Fruit fly (Drosophila melanogaster) whole organism, embryonic: Measurements from ENCODE around the gene neur.

ENCODE experiments used
- Abd-B ChIP-seq: fragments of 200-800 bp; sonication (Bioruptor generic); optimal IDR thresholded peaks from 2 replicates; lab custom pipeline; 2018; ENCODE audit warnings: missing biosample characterization, mild to moderate bottlenecking, missing genetic modification characterization, moderate library complexity
- Atf6 ChIP-seq: fragments of 200-800 bp; sonication (Bioruptor generic); IDR thresholded peaks from 2 replicates; pipeline ENCODE4 v1.3.6; 2022; ENCODE audit warnings: missing biosample characterization, missing genetic modification characterization
- B-H2 ChIP-seq: fragments of 200-800 bp; sonication (Bioruptor generic); optimal IDR thresholded peaks from 2 replicates; lab custom pipeline; 2018; ENCODE audit warnings: missing biosample characterization, mild to moderate bottlenecking, missing genetic modification characterization
- Bteb2 ChIP-seq: fragments of 200-800 bp; sonication (Bioruptor generic); optimal IDR thresholded peaks from 2 replicates; lab custom pipeline; 2016; ENCODE audit warnings: missing biosample characterization, missing genetic modification characterization
- C15 ChIP-seq: fragments of 200-800 bp; sonication (Bioruptor generic); IDR thresholded peaks from 3 replicates; pipeline ENCODE4 v1.3.6; 2022; ENCODE audit warnings: missing biosample characterization, missing genetic modification characterization
- CG11398 ChIP-seq: fragments of 200-800 bp; sonication (Bioruptor generic); optimal IDR thresholded peaks from 2 replicates; lab custom pipeline; 2016; ENCODE audit warnings: missing biosample characterization, missing genetic modification characterization
- CG12155 ChIP-seq: fragments of 200-800 bp; sonication (Bioruptor generic); optimal IDR thresholded peaks from 3 replicates; lab custom pipeline; 2016; ENCODE audit warnings: missing biosample characterization, missing genetic modification characterization
- CG12219 ChIP-seq: fragments of 200-800 bp; sonication (Bioruptor generic); optimal IDR thresholded peaks from 3 replicates; lab custom pipeline; 2018; ENCODE audit warnings: missing biosample characterization, mild to moderate bottlenecking, missing genetic modification characterization
- CG15601 ChIP-seq: fragments of 200-800 bp; sonication (Bioruptor generic); optimal IDR thresholded peaks from 3 replicates; lab custom pipeline; 2019; ENCODE audit warnings: missing biosample characterization, mild to moderate bottlenecking, missing genetic modification characterization, moderate library complexity
- CG1603 ChIP-seq: fragments of 200-800 bp; sonication (Bioruptor generic); optimal IDR thresholded peaks from 2 replicates; lab custom pipeline; 2019; ENCODE audit warnings: missing biosample characterization, mild to moderate bottlenecking, missing genetic modification characterization, moderate library complexity
- CG16779 ChIP-seq: fragments of 200-800 bp; sonication (Bioruptor generic); IDR thresholded peaks from 2 replicates; pipeline ENCODE4 v1.3.6; 2022; ENCODE audit warnings: missing biosample characterization, missing genetic modification characterization
- CG18011 ChIP-seq: fragments of 200-800 bp; sonication (Bioruptor generic); optimal IDR thresholded peaks from 2 replicates; lab custom pipeline; 2017; ENCODE audit warnings: missing biosample characterization, missing genetic modification characterization, mild to moderate bottlenecking, moderate library complexity, missing genotype
- CG18619 ChIP-seq: fragments of 200-800 bp; sonication (Bioruptor generic); optimal IDR thresholded peaks from 3 replicates; lab custom pipeline; 2017; ENCODE audit warnings: missing biosample characterization, mild to moderate bottlenecking, missing genetic modification characterization
- CG2129 ChIP-seq: fragments of 200-800 bp; sonication (Bioruptor generic); IDR thresholded peaks from 2 replicates; pipeline ENCODE4 v1.3.6; 2022; ENCODE audit warnings: missing biosample characterization, missing genetic modification characterization; ENCODE audit not compliant: partially characterized antibody
- CG3163 ChIP-seq: fragments of 200-800 bp; sonication (Bioruptor generic); optimal IDR thresholded peaks from 3 replicates; lab custom pipeline; 2016; ENCODE audit warnings: missing biosample characterization, missing genetic modification characterization
- CG4820 ChIP-seq: fragments of 200-800 bp; sonication (Bioruptor generic); optimal IDR thresholded peaks from 3 replicates; lab custom pipeline; 2016; ENCODE audit warnings: missing biosample characterization, missing genetic modification characterization
- CG6254 ChIP-seq: fragments of 200-800 bp; sonication (Bioruptor generic); optimal IDR thresholded peaks from 3 replicates; lab custom pipeline; 2017; ENCODE audit warnings: mild to moderate bottlenecking, missing biosample characterization, missing genetic modification reagents, missing genetic modification characterization
- CG8089 ChIP-seq: fragments of 200-800 bp; sonication (Bioruptor generic); optimal IDR thresholded peaks from 3 replicates; lab custom pipeline; 2016; ENCODE audit warnings: missing biosample characterization, missing genetic modification characterization
- CG9437 ChIP-seq: fragments of 200-800 bp; sonication (Bioruptor generic); optimal IDR thresholded peaks from 2 replicates; lab custom pipeline; 2018; ENCODE audit warnings: missing biosample characterization, mild to moderate bottlenecking, missing genetic modification characterization
- CG9727 ChIP-seq: fragments of 200-800 bp; sonication (Bioruptor generic); optimal IDR thresholded peaks from 3 replicates; lab custom pipeline; 2017; ENCODE audit warnings: missing biosample characterization, mild to moderate bottlenecking, missing genetic modification characterization
- CG9817 ChIP-seq: fragments of 200-800 bp; sonication (Bioruptor generic); optimal IDR thresholded peaks from 2 replicates; lab custom pipeline; 2018; ENCODE audit warnings: missing biosample characterization, mild to moderate bottlenecking, missing genetic modification characterization, moderate library complexity
- GATAe ChIP-seq: fragments of 200-800 bp; sonication (Bioruptor generic); conservative IDR thresholded peaks from 2 replicates; pipeline ENCODE4 v1.3.6; 2022; ENCODE audit warnings: missing biosample characterization, missing genetic modification characterization
- HmgD ChIP-seq: fragments of 200-800 bp; sonication (Bioruptor generic); optimal IDR thresholded peaks from 3 replicates; lab custom pipeline; 2016; ENCODE audit warnings: missing biosample characterization, missing genetic modification characterization
- Hsf ChIP-seq: fragments of 200-800 bp; sonication (Bioruptor generic); optimal IDR thresholded peaks from 3 replicates; lab custom pipeline; 2016; ENCODE audit warnings: missing biosample characterization, missing genetic modification characterization
- Myb ChIP-seq: fragments of 200-800 bp; sonication (Bioruptor generic); optimal IDR thresholded peaks from 2 replicates; lab custom pipeline; 2016; ENCODE audit warnings: missing biosample characterization, missing genetic modification characterization
- Nf-YB ChIP-seq: fragments of 200-800 bp; sonication (Bioruptor generic); optimal IDR thresholded peaks from 3 replicates; lab custom pipeline; 2019; ENCODE audit warnings: missing biosample characterization, mild to moderate bottlenecking, missing genetic modification characterization, moderate library complexity
- Opbp ChIP-seq: fragments of 200-800 bp; sonication (Bioruptor generic); IDR thresholded peaks from 3 replicates; pipeline ENCODE4 v1.3.6; 2022; ENCODE audit warnings: missing biosample characterization, missing genetic modification characterization; ENCODE audit not compliant: partially characterized antibody
- Pdp1 ChIP-seq, 2 experiments: fragments of 200-800 bp; sonication (Bioruptor generic); optimal IDR thresholded peaks; 3 replicates each; lab custom pipeline; 2016; ENCODE audit warnings: missing biosample characterization in 2 of 2, missing genetic modification characterization in 2 of 2, mild to moderate bottlenecking in 1 of 2, moderate library complexity in 1 of 2
- Poxn ChIP-seq: fragments of 200-800 bp; sonication (Bioruptor generic); IDR thresholded peaks from 2 replicates; pipeline ENCODE4 v1.3.6; 2022; ENCODE audit warnings: missing biosample characterization, missing genetic modification characterization
- TFAM ChIP-seq: fragments of 200-800 bp; sonication (Bioruptor generic); optimal IDR thresholded peaks from 2 replicates; lab custom pipeline; 2017; ENCODE audit warnings: missing biosample characterization, missing genetic modification characterization, inconsistent platforms
- Trl ChIP-seq, 3 experiments: fragments of >200 bp in 2 of 3; fragments of 200-800 bp in 1 of 3; sonication (Bioruptor generic) in 1 of 3; optimal IDR thresholded peaks; 2 replicates in 1 of 3; 3 replicates in 2 of 3; lab custom pipeline; 2016 to 2017; ENCODE audit warnings: missing biosample characterization in 1 of 3, missing genetic modification characterization in 1 of 3
- aop ChIP-seq: fragments of 200-800 bp; sonication (Bioruptor generic); IDR thresholded peaks from 2 replicates; pipeline ENCODE4 v1.3.6; 2022; ENCODE audit warnings: missing biosample characterization, missing genetic modification characterization
- az2 ChIP-seq: fragments of 200-800 bp; sonication (Bioruptor generic); optimal IDR thresholded peaks from 3 replicates; lab custom pipeline; 2016; ENCODE audit warnings: missing biosample characterization, missing genetic modification characterization
- cas ChIP-seq: fragments of 200-800 bp; sonication (Bioruptor generic); IDR thresholded peaks from 2 replicates; pipeline ENCODE4 v1.3.6; 2022; ENCODE audit warnings: missing biosample characterization, missing genetic modification characterization
- corto ChIP-seq: fragments of 200-800 bp; sonication (Bioruptor generic); optimal IDR thresholded peaks from 2 replicates; lab custom pipeline; 2016; ENCODE audit warnings: missing biosample characterization, mild to moderate bottlenecking, missing genetic modification characterization, moderate library complexity
- crol ChIP-seq: fragments of 200-800 bp; sonication (Bioruptor generic); IDR thresholded peaks from 2 replicates; pipeline ENCODE4 v1.3.6; 2022; ENCODE audit warnings: missing biosample characterization, missing genetic modification characterization
- dmrt11E ChIP-seq: fragments of 200-800 bp; sonication (Bioruptor generic); optimal IDR thresholded peaks from 3 replicates; lab custom pipeline; 2018; ENCODE audit warnings: missing biosample characterization, mild to moderate bottlenecking, missing genetic modification characterization, moderate library complexity
- dmrt99B ChIP-seq: fragments of 200-800 bp; sonication (Bioruptor generic); optimal IDR thresholded peaks from 2 replicates; lab custom pipeline; 2018; ENCODE audit warnings: missing biosample characterization, mild to moderate bottlenecking, missing genetic modification characterization, moderate library complexity
- dysf ChIP-seq: fragments of 200-800 bp; sonication (Bioruptor generic); IDR thresholded peaks from 3 replicates; pipeline ENCODE4 v1.3.6; 2022; ENCODE audit warnings: missing biosample characterization, missing genetic modification characterization
- en ChIP-seq: fragments of 200-800 bp; sonication (Bioruptor generic); optimal IDR thresholded peaks from 2 replicates; lab custom pipeline; 2016; ENCODE audit warnings: missing biosample characterization, missing genetic modification characterization
- ewg ChIP-seq: fragments of 200-800 bp; sonication (Bioruptor generic); optimal IDR thresholded peaks from 3 replicates; lab custom pipeline; 2017; ENCODE audit warnings: mild to moderate bottlenecking, missing biosample characterization, missing genetic modification reagents, missing genetic modification characterization
- jing ChIP-seq: fragments of 200-800 bp; sonication (Bioruptor generic); optimal IDR thresholded peaks from 2 replicates; lab custom pipeline; 2018; ENCODE audit warnings: missing biosample characterization, mild to moderate bottlenecking, missing genetic modification characterization
- lab ChIP-seq: fragments of 200-800 bp; sonication (Bioruptor generic); optimal IDR thresholded peaks from 3 replicates; lab custom pipeline; 2017; ENCODE audit warnings: missing biosample characterization, missing genetic modification characterization, mild to moderate bottlenecking, moderate library complexity, missing genetic modification reagents
- nerfin-2 ChIP-seq: fragments of 200-800 bp; sonication (Bioruptor generic); IDR thresholded peaks from 2 replicates; pipeline ENCODE4 v1.3.6; 2022; ENCODE audit warnings: missing biosample characterization, missing genetic modification characterization; ENCODE audit not compliant: partially characterized antibody
- nom ChIP-seq: fragments of 200-800 bp; sonication (Bioruptor generic); optimal IDR thresholded peaks from 2 replicates; lab custom pipeline; 2017; ENCODE audit warnings: missing biosample characterization, missing genetic modification characterization, mild to moderate bottlenecking, moderate library complexity, missing genetic modification reagents
- pita ChIP-seq: fragments of 200-800 bp; sonication (Bioruptor generic); optimal IDR thresholded peaks from 2 replicates; lab custom pipeline; 2017; ENCODE audit warnings: missing biosample characterization, mild to moderate bottlenecking, missing genetic modification characterization
- prd ChIP-seq, 3 experiments: fragments of >200 bp in 2 of 3; fragments of 200-800 bp in 1 of 3; sonication (Bioruptor generic) in 1 of 3; optimal IDR thresholded peaks in 2 of 3; IDR thresholded peaks in 1 of 3; 2 replicates in 2 of 3; 3 replicates in 1 of 3; pipeline versions ENCODE4 v1.3.6 to Lab custom; 2017 to 2022; ENCODE audit warnings: missing biosample characterization in 1 of 3, missing genetic modification characterization in 1 of 3
- sd ChIP-seq: fragments of 200-800 bp; sonication (Bioruptor generic); optimal IDR thresholded peaks from 3 replicates; lab custom pipeline; 2018; ENCODE audit warnings: missing biosample characterization, mild to moderate bottlenecking, missing genetic modification characterization, moderate library complexity

neur gene

dm6 chr3R:9013765-9014380 is 25.4 kb downstream of the neur start (continued):
- TF ChIP-seq sd (peak; percentile 71), TFAM (GFP tag; lab: Kevin White, UChicago) (no peak), CG3163 (peak; percentile 56), pita (GFP tag; lab: Kevin White, UChicago) (no peak), C15 (GFP tag; lab: Robert Waterston, UW) (no peak), Trl (optimal IDR thresholded peaks at IDR 0.05; lab: Kevin White, UChicago) (peak in 1 of 2 experiments; percentile 38), Trl (GFP tag; optimal IDR thresholded peaks at IDR 0.05; lab: Kevin White, UChicago) (peak; percentile 67), CG2129 (GFP tag; lab: Robert Waterston, UW) (no peak), Atf6 (GFP tag; lab: Robert Waterston, UW) (peak; percentile 39; the same call in 1 of the 2 replicates), CG16779 (GFP tag; lab: Robert Waterston, UW) (no peak), crol (peak; percentile 99), CG9437 (GFP tag; lab: Kevin White, UChicago) (peak; percentile 35), CG6254 (GFP tag; lab: Kevin White, UChicago) (no peak), CG15601 (tag; lab: Kevin White, UChicago) (peak; percentile 28), CG8089 (GFP tag; lab: Kevin White, UChicago) (peak; percentile 13), CG9817 (peak; percentile 28), Pdp1 (GFP tag; optimal IDR thresholded peaks at IDR 0.05; lab: Kevin White, UChicago) (peak; percentile 61 to 95), B-H2 (peak; percentile 58), dysf (GFP tag; lab: Robert Waterston, UW) (peak; percentile 49; the same call in 1 of the 3 replicates), Nf-YB (GFP tag; lab: Kevin White, UChicago) (peak; percentile 28), dmrt11E (tag; lab: Kevin White, UChicago) (peak; percentile 33), Poxn (GFP tag; lab: Robert Waterston, UW) (no peak), Hsf (GFP tag; lab: Kevin White, UChicago) (peak; percentile 52), aop (GFP tag; lab: Robert Waterston, UW) (no peak), CG12155 (GFP tag; lab: Kevin White, UChicago) (peak; percentile 36), Myb (peak; percentile 55), Abd-B (GFP tag; lab: Kevin White, UChicago) (no peak), jing (no peak), en (peak; percentile 45), nom (GFP tag; lab: Kevin White, UChicago) (peak; percentile 38), lab (no peak), dmrt99B (tag; lab: Kevin White, UChicago) (no peak), CG11398 (GFP tag; lab: Kevin White, UChicago) (no peak), CG9727 (GFP tag; lab: Kevin White, UChicago) (peak; percentile 26), nerfin-2 (GFP tag; lab: Robert Waterston, UW) (peak; percentile 14; the same call in 1 of the 2 replicates), HmgD (GFP tag; lab: Kevin White, UChicago) (peak; percentile 73), CG12219 (GFP tag; lab: Kevin White, UChicago) (no peak), corto (GFP tag; lab: Kevin White, UChicago) (peak; percentile 45), CG18011 (GFP tag; lab: Kevin White, UChicago) (peak; percentile 21), prd (optimal IDR thresholded peaks at IDR 0.05; lab: Kevin White, UChicago) (no peak), prd (GFP tag; IDR thresholded peaks at IDR 0.05; lab: Robert Waterston, UW) (peak; percentile 37; the same call in 1 of the 3 replicates), az2 (GFP tag; lab: Kevin White, UChicago) (no peak), GATAe (no peak), Opbp (GFP tag; lab: Robert Waterston, UW) (0 out of 3 replicates have a peak, but pooled peaks have one; percentile 45), CG1603 (tag; lab: Kevin White, UChicago) (peak; percentile 70), cas (GFP tag; lab: Robert Waterston, UW) (no peak), ewg (GFP tag; lab: Kevin White, UChicago) (peak; percentile 45), Bteb2 (GFP tag; lab: Kevin White, UChicago) (peak; percentile 60), CG4820 (GFP tag; lab: Kevin White, UChicago) (peak; percentile 3), CG18619 (GFP tag; lab: Kevin White, UChicago) (peak; percentile 46)
